Fruit fly (Drosophila melanogaster) whole organism, embryonic: ENCODE measurements around the gene CG10365.

Source experiments
- Aef1 ChIP-seq: fragments of 200-800 bp; sonication (Bioruptor generic); IDR thresholded peaks from 3 replicates; pipeline ENCODE4 v1.3.6; 2022; ENCODE audit warnings: missing biosample characterization, missing genetic modification characterization
- B-H2 ChIP-seq: fragments of 200-800 bp; sonication (Bioruptor generic); optimal IDR thresholded peaks from 2 replicates; lab custom pipeline; 2018; ENCODE audit warnings: missing biosample characterization, mild to moderate bottlenecking, missing genetic modification characterization
- Bgb ChIP-seq: fragments of 200-800 bp; sonication (Bioruptor generic); IDR thresholded peaks from 2 replicates; pipeline ENCODE4 v1.3.6; 2022; ENCODE audit warnings: missing biosample characterization, missing genetic modification characterization; ENCODE audit not compliant: partially characterized antibody
- C15 ChIP-seq: fragments of 200-800 bp; sonication (Bioruptor generic); IDR thresholded peaks from 3 replicates; pipeline ENCODE4 v1.3.6; 2022; ENCODE audit warnings: missing biosample characterization, missing genetic modification characterization
- CG10209 ChIP-seq: fragments of 200-800 bp; sonication (Bioruptor generic); optimal IDR thresholded peaks from 3 replicates; lab custom pipeline; 2017; ENCODE audit warnings: missing biosample characterization, mild to moderate bottlenecking, missing genetic modification characterization, missing genetic modification reagents
- CG11504 ChIP-seq: fragments of 200-800 bp; sonication (Bioruptor generic); optimal IDR thresholded peaks from 3 replicates; lab custom pipeline; 2019; ENCODE audit warnings: missing biosample characterization, mild to moderate bottlenecking, missing genetic modification characterization, moderate library complexity
- CG11695 ChIP-seq: fragments of 200-800 bp; sonication (Bioruptor generic); IDR thresholded peaks from 3 replicates; pipeline ENCODE4 v1.3.6; 2022; ENCODE audit warnings: missing biosample characterization, missing genetic modification characterization
- CG12299 ChIP-seq: fragments of 200-800 bp; sonication (Bioruptor generic); optimal IDR thresholded peaks from 2 replicates; lab custom pipeline; 2018; ENCODE audit warnings: missing biosample characterization, mild to moderate bottlenecking, missing genetic modification characterization
- CG13287 ChIP-seq: fragments of 200-800 bp; sonication (Bioruptor generic); IDR thresholded peaks from 2 replicates; pipeline ENCODE4 v1.3.6; 2022; ENCODE audit warnings: missing biosample characterization, missing genetic modification characterization; ENCODE audit not compliant: partially characterized antibody
- CG13624 ChIP-seq: fragments of 200-800 bp; sonication (Bioruptor generic); optimal IDR thresholded peaks from 2 replicates; lab custom pipeline; 2016; ENCODE audit warnings: missing biosample characterization, missing genetic modification characterization
- CG15514 ChIP-seq: fragments of 200-800 bp; sonication (Bioruptor generic); optimal IDR thresholded peaks from 3 replicates; lab custom pipeline; 2017; ENCODE audit warnings: missing biosample characterization, missing genetic modification characterization, mild to moderate bottlenecking, moderate library complexity, missing genetic modification reagents
- CG18764 ChIP-seq: fragments of 200-800 bp; sonication (Bioruptor generic); optimal IDR thresholded peaks from 3 replicates; lab custom pipeline; 2016; ENCODE audit warnings: missing biosample characterization, missing genetic modification characterization
- CG2116 ChIP-seq: fragments of 200-800 bp; sonication (Bioruptor generic); optimal IDR thresholded peaks from 3 replicates; lab custom pipeline; 2018; ENCODE audit warnings: missing biosample characterization, mild to moderate bottlenecking, missing genetic modification characterization
- CG30431 ChIP-seq: fragments of 200-800 bp; sonication (Bioruptor generic); optimal IDR thresholded peaks from 2 replicates; lab custom pipeline; 2017; ENCODE audit warnings: missing biosample characterization, missing genetic modification characterization
- CG33557 ChIP-seq: fragments of 200-800 bp; sonication (Bioruptor generic); optimal IDR thresholded peaks from 2 replicates; lab custom pipeline; 2019; ENCODE audit warnings: missing biosample characterization, mild to moderate bottlenecking, missing genetic modification characterization, moderate library complexity
- CG34422 ChIP-seq: fragments of 200-800 bp; sonication (Bioruptor generic); IDR thresholded peaks from 3 replicates; pipeline ENCODE4 v1.3.6; 2022; ENCODE audit warnings: missing biosample characterization, missing genetic modification characterization
- CG4820 ChIP-seq: fragments of 200-800 bp; sonication (Bioruptor generic); optimal IDR thresholded peaks from 3 replicates; lab custom pipeline; 2016; ENCODE audit warnings: missing biosample characterization, missing genetic modification characterization
- CG8388 ChIP-seq: fragments of 200-800 bp; sonication (Bioruptor generic); optimal IDR thresholded peaks from 2 replicates; lab custom pipeline; 2019; ENCODE audit warnings: missing biosample characterization, mild to moderate bottlenecking, missing genetic modification characterization, moderate library complexity
- CG9437 ChIP-seq: fragments of 200-800 bp; sonication (Bioruptor generic); optimal IDR thresholded peaks from 2 replicates; lab custom pipeline; 2018; ENCODE audit warnings: missing biosample characterization, mild to moderate bottlenecking, missing genetic modification characterization
- Chrac-16 ChIP-seq: fragments of 200-800 bp; sonication (Bioruptor generic); optimal IDR thresholded peaks from 3 replicates; lab custom pipeline; 2016; ENCODE audit warnings: missing biosample characterization, missing genetic modification characterization
- Doc3 ChIP-seq: fragments of 200-800 bp; sonication (Bioruptor generic); IDR thresholded peaks from 3 replicates; pipeline ENCODE4 v1.3.6; 2022; ENCODE audit warnings: missing biosample characterization, missing genetic modification characterization; ENCODE audit not compliant: partially characterized antibody
- Eip74EF ChIP-seq, 2 experiments: fragments of 200-800 bp in 1 of 2; fragments of >200 bp in 1 of 2; sonication (Bioruptor generic) in 1 of 2; optimal IDR thresholded peaks; 2 replicates each; lab custom pipeline; 2017 to 2019; ENCODE audit warnings: missing biosample characterization in 2 of 2, missing genetic modification characterization in 2 of 2, mild to moderate bottlenecking in 1 of 2, moderate library complexity in 1 of 2
- Hr3 ChIP-seq: fragments of 200-800 bp; sonication (Bioruptor generic); optimal IDR thresholded peaks from 3 replicates; lab custom pipeline; 2016; ENCODE audit warnings: missing biosample characterization, missing genetic modification characterization
- MESR4 ChIP-seq: fragments of 200-800 bp; sonication (Bioruptor generic); optimal IDR thresholded peaks from 2 replicates; lab custom pipeline; 2018; ENCODE audit warnings: missing biosample characterization, mild to moderate bottlenecking, missing genetic modification characterization, moderate library complexity
- Med ChIP-seq: fragments of 200-800 bp; sonication (Bioruptor generic); peaks from one replicate; lab custom pipeline; 2016; ENCODE audit warnings: missing biosample characterization, missing genetic modification characterization, mild to moderate bottlenecking, inconsistent platforms, moderate library complexity
- Mes4 ChIP-seq: fragments of 200-800 bp; sonication (Bioruptor generic); optimal IDR thresholded peaks from 2 replicates; lab custom pipeline; 2016; ENCODE audit warnings: missing biosample characterization, missing genetic modification characterization
- Spps ChIP-seq: fragments of 200-800 bp; sonication (Bioruptor generic); optimal IDR thresholded peaks from 2 replicates; lab custom pipeline; 2018; ENCODE audit warnings: missing biosample characterization, mild to moderate bottlenecking, missing genetic modification characterization
- Sry-β ChIP-seq: fragments of 200-800 bp; sonication (Bioruptor generic); optimal IDR thresholded peaks from 2 replicates; lab custom pipeline; 2018; ENCODE audit warnings: missing biosample characterization, mild to moderate bottlenecking, missing genetic modification characterization, moderate library complexity
- Sry-δ ChIP-seq: fragments of 200-800 bp; sonication (Bioruptor generic); optimal IDR thresholded peaks from 2 replicates; lab custom pipeline; 2016; ENCODE audit warnings: missing biosample characterization, missing genetic modification characterization
- Xbp1 ChIP-seq: fragments of 200-800 bp; sonication (Bioruptor generic); optimal IDR thresholded peaks from 3 replicates; lab custom pipeline; 2016; ENCODE audit warnings: missing biosample characterization, mild to moderate bottlenecking, missing genetic modification characterization
- ac ChIP-seq: fragments of 200-800 bp; sonication (Bioruptor generic); optimal IDR thresholded peaks from 3 replicates; lab custom pipeline; 2017; ENCODE audit warnings: missing biosample characterization, mild to moderate bottlenecking, missing genetic modification characterization
- amos ChIP-seq: fragments of 200-800 bp; sonication (Bioruptor generic); IDR thresholded peaks from 2 replicates; pipeline ENCODE4 v1.3.6; 2022; ENCODE audit warnings: missing biosample characterization, missing genetic modification characterization; ENCODE audit not compliant: partially characterized antibody
- ara ChIP-seq: fragments of 200-800 bp; sonication (Bioruptor generic); IDR thresholded peaks from 2 replicates; pipeline ENCODE4 v1.3.6; 2022; ENCODE audit warnings: missing biosample characterization, missing genetic modification characterization
- ind ChIP-seq: fragments of 200-800 bp; sonication (Bioruptor generic); optimal IDR thresholded peaks from 3 replicates; lab custom pipeline; 2016; ENCODE audit warnings: missing biosample characterization, missing genetic modification characterization
- lilli ChIP-seq: fragments of 200-800 bp; sonication (Bioruptor generic); optimal IDR thresholded peaks from 3 replicates; lab custom pipeline; 2016; ENCODE audit warnings: missing biosample characterization, missing genetic modification characterization
- otp ChIP-seq: fragments of 200-800 bp; sonication (Bioruptor generic); IDR thresholded peaks from 3 replicates; pipeline ENCODE4, ENCODE4 v1.3.6; 2022; ENCODE audit warnings: missing biosample characterization, missing genetic modification characterization
- prd ChIP-seq, 3 experiments: fragments of >200 bp in 2 of 3; fragments of 200-800 bp in 1 of 3; sonication (Bioruptor generic) in 1 of 3; optimal IDR thresholded peaks in 2 of 3; IDR thresholded peaks in 1 of 3; 2 replicates in 2 of 3; 3 replicates in 1 of 3; pipeline versions ENCODE4 v1.3.6 to Lab custom; 2017 to 2022; ENCODE audit warnings: missing biosample characterization in 1 of 3, missing genetic modification characterization in 1 of 3
- pzg ChIP-seq: fragments of 200-800 bp; sonication (Bioruptor generic); optimal IDR thresholded peaks from 3 replicates; lab custom pipeline; 2018; ENCODE audit warnings: missing biosample characterization, mild to moderate bottlenecking, missing genetic modification characterization, moderate library complexity
- rib ChIP-seq: fragments of 200-800 bp; sonication (Bioruptor generic); IDR thresholded peaks from 2 replicates; pipeline ENCODE4 v1.3.6; 2022; ENCODE audit warnings: missing biosample characterization, missing genetic modification characterization
- sna ChIP-seq: fragments of 200-800 bp; sonication (Bioruptor generic); IDR thresholded peaks from 2 replicates; pipeline ENCODE4 v1.3.6; 2022; ENCODE audit warnings: missing biosample characterization, missing genetic modification characterization; ENCODE audit not compliant: partially characterized antibody
- stwl ChIP-seq: fragments of 200-800 bp; sonication (Bioruptor generic); optimal IDR thresholded peaks from 3 replicates; lab custom pipeline; 2018; ENCODE audit warnings: missing biosample characterization, mild to moderate bottlenecking, missing genetic modification characterization, moderate library complexity
- twi ChIP-seq: fragments of 200-800 bp; optimal IDR thresholded peaks from 2 replicates; lab custom pipeline; 2019; ENCODE audit warnings: missing biosample characterization, mild to moderate bottlenecking, missing genetic modification characterization, moderate library complexity
- wdn ChIP-seq: fragments of 200-800 bp; sonication (Bioruptor generic); IDR thresholded peaks from 2 replicates; pipeline ENCODE4 v1.3.6; 2022; ENCODE audit warnings: missing biosample characterization, missing genetic modification characterization
- zen ChIP-seq: fragments of 200-800 bp; sonication (Bioruptor generic); optimal IDR thresholded peaks from 3 replicates; lab custom pipeline; 2018; ENCODE audit warnings: missing biosample characterization, mild to moderate bottlenecking, missing genetic modification characterization, moderate library complexity
- zen2 ChIP-seq: fragments of 200-800 bp; sonication (Bioruptor generic); IDR thresholded peaks from 3 replicates; pipeline ENCODE4 v1.3.6; 2022; ENCODE audit warnings: missing biosample characterization, missing genetic modification characterization; ENCODE audit not compliant: partially characterized antibody

The CG10365 gene

dm6 chr3R:23760219-23761018, 37.3 kb downstream of the CG10365 start, which contains the start of gene SdhD (continued):
- no peak for TF ChIP-seq C15 (GFP tag; lab: Robert Waterston, UW)
- no peak for TF ChIP-seq Eip74EF (GFP tag; optimal IDR thresholded peaks at IDR 0.05; lab: Kevin White, UChicago)
- TF ChIP-seq Doc3 (GFP tag; lab: Robert Waterston, UW), result peak; percentile 38; the same call in 1 of the 3 replicates
- TF ChIP-seq CG30431 (GFP tag; lab: Kevin White, UChicago), result no peak
- peak; percentile 15 for TF ChIP-seq CG13624 (GFP tag; lab: Kevin White, UChicago)
- TF ChIP-seq wdn, result no peak
- no peak for TF ChIP-seq otp (GFP tag; lab: Robert Waterston, UW)
- TF ChIP-seq Hr3 (GFP tag; lab: Kevin White, UChicago), result no peak
- no peak for TF ChIP-seq Sry-β (GFP tag; lab: Kevin White, UChicago)
- peak; percentile 44 for TF ChIP-seq sna
- TF ChIP-seq Mes4, result no peak
- no peak for TF ChIP-seq Chrac-16 (GFP tag; lab: Kevin White, UChicago)
- 0 out of 2 replicates have a peak, but pooled peaks have one; percentile 42 for TF ChIP-seq ara
- TF ChIP-seq B-H2 (GFP tag; lab: Kevin White, UChicago), result peak; percentile 61
- no peak for TF ChIP-seq CG18764 (GFP tag; lab: Kevin White, UChicago)
- TF ChIP-seq CG2116 (GFP tag; lab: Kevin White, UChicago), result peak; percentile 21
- TF ChIP-seq Xbp1 (GFP tag; lab: Kevin White, UChicago), result peak; percentile 32
- no peak for TF ChIP-seq prd (optimal IDR thresholded peaks at IDR 0.05; lab: Kevin White, UChicago)
- no peak for TF ChIP-seq prd (GFP tag; IDR thresholded peaks at IDR 0.05; lab: Robert Waterston, UW)
- TF ChIP-seq, all 482 proteins: peak for 124

dm6 chr3R:23763015-23763414, 39.9 kb downstream of the CG10365 start, which contains the start of gene udt:
Gene udt, minus strand, starts transcription at chr3R:23763263.
- TF ChIP-seq twi (tag; lab: Kevin White, UChicago), result no peak
- TF ChIP-seq CG8388, result no peak
- peak; percentile 13 for TF ChIP-seq lilli (GFP tag; lab: Kevin White, UChicago)
- TF ChIP-seq CG12299, result no peak
- TF ChIP-seq zen (tag; lab: Kevin White, UChicago), result peak; percentile 53
- TF ChIP-seq CG11504, result no peak
- 0 out of 3 replicates have a peak, but pooled peaks have one; percentile 15 for TF ChIP-seq CG34422 (GFP tag; lab: Robert Waterston, UW)
- peak; percentile 55 for TF ChIP-seq CG15514 (GFP tag; lab: Kevin White, UChicago)
- peak; percentile 8; the same call in 1 of the 2 replicates for TF ChIP-seq amos
- peak; percentile 10 for TF ChIP-seq Sry-δ
- no peak for TF ChIP-seq Spps (tag; lab: Kevin White, UChicago)
- peak; percentile 34; the same call in 1 of the 2 replicates for TF ChIP-seq rib
- TF ChIP-seq pzg, result peak; percentile 42
- peak; percentile 64 for TF ChIP-seq MESR4 (GFP tag; lab: Kevin White, UChicago)
- peak; percentile 78 for TF ChIP-seq Med
- peak; percentile 33; the same call in 1 of the 2 replicates for TF ChIP-seq CG13287 (GFP tag; lab: Robert Waterston, UW)
- TF ChIP-seq zen2 (GFP tag; lab: Robert Waterston, UW), result no peak
- no peak for TF ChIP-seq CG33557 (GFP tag; lab: Kevin White, UChicago)
- no peak for TF ChIP-seq Aef1 (GFP tag; lab: Robert Waterston, UW)
- TF ChIP-seq CG11695 (GFP tag; lab: Robert Waterston, UW), result no peak
- TF ChIP-seq stwl (tag; lab: Kevin White, UChicago), result peak; percentile 86
- no peak for TF ChIP-seq ac (GFP tag; lab: Kevin White, UChicago)
- TF ChIP-seq Bgb (GFP tag; lab: Robert Waterston, UW), result peak; percentile 8; the same call in 1 of the 2 replicates
- TF ChIP-seq CG4820 (GFP tag; lab: Kevin White, UChicago), result peak; percentile 18
- TF ChIP-seq ind (GFP tag; lab: Kevin White, UChicago), result peak; percentile 14
- TF ChIP-seq CG9437 (GFP tag; lab: Kevin White, UChicago), result no peak
- TF ChIP-seq CG10209 (GFP tag; lab: Kevin White, UChicago), result peak; percentile 11
- no peak for TF ChIP-seq Doc3 (GFP tag; lab: Robert Waterston, UW)
- peak; percentile 19 for TF ChIP-seq CG2116 (GFP tag; lab: Kevin White, UChicago)
- TF ChIP-seq Mes4, result no peak
